Worm (Caenorhabditis elegans) whole organism, L4/young adult: ENCODE results near the gene fbxb-6.

Experiments used
- W03F9.2 ChIP-seq: fragments of 150-350 bp; optimal IDR thresholded peaks from 2 replicates; lab custom pipeline; 2014; ENCODE audit warnings: missing biosample characterization, missing genetic modification characterization
- dao-5 ChIP-seq: sonication (generic microtip); optimal IDR thresholded peaks from 2 replicates; lab custom pipeline; 2016; ENCODE audit warnings: missing genotype, missing genetic modification characterization, moderate library complexity, missing compliant biosample characterization

ce11 chrII:2109943-2110342 lies 45.3 kb downstream of the fbxb-6 start, which contains the start of gene R52.5:
- no peak for TF ChIP-seq W03F9.2 (tag; lab: Kevin White, UChicago)
- TF ChIP-seq dao-5 (tag; lab: Kevin White, UChicago), result no peak
